Fruit fly (Drosophila melanogaster) whole organism, embryonic: ENCODE measurements around the gene CG43233.

Experiments used
- ATbp ChIP-seq: fragments of 200-800 bp; sonication (Bioruptor generic); optimal IDR thresholded peaks from 2 replicates; lab custom pipeline; 2017; ENCODE audit warnings: missing biosample characterization, mild to moderate bottlenecking, missing genetic modification characterization, missing genetic modification reagents
- Atf6 ChIP-seq: fragments of 200-800 bp; sonication (Bioruptor generic); IDR thresholded peaks from 2 replicates; pipeline ENCODE4 v1.3.6; 2022; ENCODE audit warnings: missing biosample characterization, missing genetic modification characterization
- Bgb ChIP-seq: fragments of 200-800 bp; sonication (Bioruptor generic); IDR thresholded peaks from 2 replicates; pipeline ENCODE4 v1.3.6; 2022; ENCODE audit warnings: missing biosample characterization, missing genetic modification characterization; ENCODE audit not compliant: partially characterized antibody
- CG12219 ChIP-seq: fragments of 200-800 bp; sonication (Bioruptor generic); optimal IDR thresholded peaks from 3 replicates; lab custom pipeline; 2018; ENCODE audit warnings: missing biosample characterization, mild to moderate bottlenecking, missing genetic modification characterization
- CG12942 ChIP-seq: fragments of 200-800 bp; sonication (Bioruptor generic); optimal IDR thresholded peaks from 3 replicates; lab custom pipeline; 2016; ENCODE audit warnings: missing biosample characterization, missing genetic modification characterization
- CG1529 ChIP-seq: fragments of 200-800 bp; sonication (Bioruptor generic); optimal IDR thresholded peaks from 3 replicates; lab custom pipeline; 2018; ENCODE audit warnings: missing biosample characterization, missing genetic modification characterization
- CG2120 ChIP-seq: fragments of 200-800 bp; sonication (Bioruptor generic); optimal IDR thresholded peaks from 3 replicates; lab custom pipeline; 2016; ENCODE audit warnings: missing biosample characterization, missing genetic modification characterization
- CG2875 ChIP-seq: fragments of 200-800 bp; sonication (Bioruptor generic); optimal IDR thresholded peaks from 2 replicates; lab custom pipeline; 2017; ENCODE audit warnings: missing biosample characterization, mild to moderate bottlenecking, missing genetic modification characterization, missing genetic modification reagents
- CG2889 ChIP-seq: fragments of 200-800 bp; sonication (Bioruptor generic); IDR thresholded peaks from 3 replicates; pipeline ENCODE4 v1.3.6; 2022; ENCODE audit warnings: missing biosample characterization, missing genetic modification characterization
- CG30403 ChIP-seq: fragments of 200-800 bp; sonication (Bioruptor generic); optimal IDR thresholded peaks from 3 replicates; lab custom pipeline; 2016; ENCODE audit warnings: missing biosample characterization, missing genetic modification characterization
- CG3281 ChIP-seq: fragments of 200-800 bp; sonication (Bioruptor generic); optimal IDR thresholded peaks from 3 replicates; lab custom pipeline; 2017; ENCODE audit warnings: missing biosample characterization, mild to moderate bottlenecking, missing genetic modification characterization
- CG3407 ChIP-seq: fragments of 200-800 bp; sonication (Bioruptor generic); optimal IDR thresholded peaks from 2 replicates; lab custom pipeline; 2018; ENCODE audit warnings: missing biosample characterization, mild to moderate bottlenecking, missing genetic modification characterization
- CG3726 ChIP-seq: fragments of 200-800 bp; sonication (Bioruptor generic); IDR thresholded peaks from 3 replicates; pipeline ENCODE4, ENCODE4 v1.3.6; 2022; ENCODE audit warnings: missing biosample characterization, missing genetic modification characterization
- CG3838 ChIP-seq: fragments of 200-800 bp; sonication (Bioruptor generic); optimal IDR thresholded peaks from 3 replicates; lab custom pipeline; 2016; ENCODE audit warnings: missing biosample characterization, missing genetic modification characterization
- CG6175 ChIP-seq: fragments of 200-800 bp; sonication (Bioruptor generic); IDR thresholded peaks from 3 replicates; pipeline ENCODE4 v1.3.6; 2022; ENCODE audit warnings: missing biosample characterization, missing genetic modification characterization
- CG6813 ChIP-seq: fragments of 200-800 bp; sonication (Bioruptor generic); optimal IDR thresholded peaks from 2 replicates; lab custom pipeline; 2017; ENCODE audit warnings: missing biosample characterization, missing genetic modification characterization, mild to moderate bottlenecking, moderate library complexity, missing genetic modification reagents
- CG6854 ChIP-seq: fragments of 200-800 bp; sonication (Bioruptor generic); optimal IDR thresholded peaks from 3 replicates; lab custom pipeline; 2017; ENCODE audit warnings: missing biosample characterization, mild to moderate bottlenecking, missing genetic modification characterization
- CG9727 ChIP-seq: fragments of 200-800 bp; sonication (Bioruptor generic); optimal IDR thresholded peaks from 3 replicates; lab custom pipeline; 2017; ENCODE audit warnings: missing biosample characterization, mild to moderate bottlenecking, missing genetic modification characterization
- CHES-1-like ChIP-seq: fragments of 200-800 bp; sonication (Bioruptor generic); optimal IDR thresholded peaks from 2 replicates; lab custom pipeline; 2016; ENCODE audit warnings: missing biosample characterization, missing genetic modification characterization
- CTCF ChIP-seq: fragments of 200-800 bp; sonication (Bioruptor generic); optimal IDR thresholded peaks from 2 replicates; lab custom pipeline; 2017; ENCODE audit warnings: missing biosample characterization, mild to moderate bottlenecking, missing genetic modification characterization, moderate library complexity
- Camta ChIP-seq: fragments of 200-800 bp; sonication (Bioruptor generic); optimal IDR thresholded peaks from 2 replicates; lab custom pipeline; 2016; ENCODE audit warnings: missing biosample characterization, missing genetic modification characterization
- Chrac-16 ChIP-seq: fragments of 200-800 bp; sonication (Bioruptor generic); optimal IDR thresholded peaks from 3 replicates; lab custom pipeline; 2016; ENCODE audit warnings: missing biosample characterization, missing genetic modification characterization
- Deaf1 ChIP-seq: fragments of 200-800 bp; optimal IDR thresholded peaks from 3 replicates; lab custom pipeline; 2019; ENCODE audit warnings: missing biosample characterization, mild to moderate bottlenecking, missing genetic modification characterization, moderate library complexity
- Dip3 ChIP-seq: fragments of 200-800 bp; sonication (Bioruptor generic); optimal IDR thresholded peaks from 3 replicates; lab custom pipeline; 2016; ENCODE audit warnings: missing biosample characterization, missing genetic modification characterization
- Gsc ChIP-seq: fragments of 200-800 bp; sonication (Bioruptor generic); IDR thresholded peaks from 2 replicates; pipeline ENCODE4 v1.3.6; 2022; ENCODE audit warnings: missing biosample characterization, missing genetic modification characterization
- Gug ChIP-seq: fragments of 200-800 bp; sonication (Bioruptor generic); IDR thresholded peaks from 4 replicates; pipeline ENCODE4 v1.3.6; 2022; ENCODE audit warnings: missing biosample characterization, missing genetic modification characterization
- Hr78 ChIP-seq, 2 experiments: fragments of 200-800 bp in 1 of 2; fragments of >200 bp in 1 of 2; sonication (Bioruptor generic) in 1 of 2; optimal IDR thresholded peaks; 2 replicates each; lab custom pipeline; 2017 to 2019; ENCODE audit warnings: missing biosample characterization in 2 of 2, missing genetic modification characterization in 2 of 2, mild to moderate bottlenecking in 1 of 2, moderate library complexity in 1 of 2
- Mrtf ChIP-seq: fragments of 200-800 bp; sonication (Bioruptor generic); IDR thresholded peaks from 3 replicates; pipeline ENCODE4 v1.3.6; 2022; ENCODE audit warnings: missing biosample characterization, missing genetic modification characterization
- NC2β ChIP-seq: fragments of 200-800 bp; sonication (Bioruptor generic); optimal IDR thresholded peaks from 2 replicates; lab custom pipeline; 2016; ENCODE audit warnings: missing biosample characterization, missing genetic modification characterization
- Nf-YB ChIP-seq: fragments of 200-800 bp; sonication (Bioruptor generic); optimal IDR thresholded peaks from 3 replicates; lab custom pipeline; 2019; ENCODE audit warnings: missing biosample characterization, mild to moderate bottlenecking, missing genetic modification characterization, moderate library complexity
- Rfx ChIP-seq: fragments of 200-800 bp; sonication (Bioruptor generic); IDR thresholded peaks from 2 replicates; pipeline ENCODE4 v1.3.6; 2022; ENCODE audit warnings: missing biosample characterization, missing genetic modification characterization
- Sin3A ChIP-seq: fragments of >200 bp; optimal IDR thresholded peaks from 2 replicates; lab custom pipeline; 2018
- Xbp1 ChIP-seq: fragments of 200-800 bp; sonication (Bioruptor generic); optimal IDR thresholded peaks from 3 replicates; lab custom pipeline; 2016; ENCODE audit warnings: missing biosample characterization, mild to moderate bottlenecking, missing genetic modification characterization
- abd-A ChIP-seq: fragments of 200-800 bp; sonication (Bioruptor generic); optimal IDR thresholded peaks from 3 replicates; lab custom pipeline; 2019; ENCODE audit warnings: missing biosample characterization, mild to moderate bottlenecking, missing genetic modification characterization, moderate library complexity
- ara ChIP-seq: fragments of 200-800 bp; sonication (Bioruptor generic); IDR thresholded peaks from 2 replicates; pipeline ENCODE4 v1.3.6; 2022; ENCODE audit warnings: missing biosample characterization, missing genetic modification characterization
- bowl ChIP-seq: fragments of 200-800 bp; sonication (Bioruptor generic); IDR thresholded peaks from 2 replicates; pipeline ENCODE4 v1.3.6; 2022; ENCODE audit warnings: missing biosample characterization, missing genetic modification characterization
- chm ChIP-seq: fragments of 200-800 bp; sonication (Bioruptor generic); IDR thresholded peaks from 2 replicates; pipeline ENCODE4 v1.3.6; 2022; ENCODE audit warnings: missing biosample characterization, missing genetic modification characterization
- ci ChIP-seq: fragments of 200-800 bp; sonication (Bioruptor generic); IDR thresholded peaks from 3 replicates; pipeline ENCODE4 v1.3.6; 2022; ENCODE audit warnings: missing biosample characterization, missing genetic modification characterization
- croc ChIP-seq: fragments of 200-800 bp; sonication (Bioruptor generic); conservative IDR thresholded peaks from 3 replicates; pipeline ENCODE4 v1.3.6; 2022; ENCODE audit warnings: missing biosample characterization, missing genetic modification characterization
- dan ChIP-seq: fragments of 200-800 bp; sonication (Bioruptor generic); IDR thresholded peaks from 2 replicates; pipeline ENCODE4 v1.3.6; 2022; ENCODE audit warnings: missing biosample characterization, missing genetic modification characterization
- eyg ChIP-seq: fragments of 200-800 bp; sonication (Bioruptor generic); optimal IDR thresholded peaks from 3 replicates; lab custom pipeline; 2016; ENCODE audit warnings: missing biosample characterization, missing genetic modification characterization
- grau ChIP-seq: fragments of 200-800 bp; optimal IDR thresholded peaks from 3 replicates; lab custom pipeline; 2019; ENCODE audit warnings: missing biosample characterization, mild to moderate bottlenecking, missing genetic modification characterization, moderate library complexity
- hbn ChIP-seq: fragments of 200-800 bp; sonication (Bioruptor generic); IDR thresholded peaks from 2 replicates; pipeline ENCODE4 v1.3.6; 2022; ENCODE audit warnings: missing biosample characterization, missing genetic modification characterization; ENCODE audit not compliant: partially characterized antibody
- kni ChIP-seq: fragments of 200-800 bp; sonication (Bioruptor generic); optimal IDR thresholded peaks from 3 replicates; lab custom pipeline; 2017; ENCODE audit warnings: mild to moderate bottlenecking, missing biosample characterization, missing genetic modification reagents, missing genetic modification characterization
- lmd ChIP-seq: fragments of 200-800 bp; sonication (Bioruptor generic); IDR thresholded peaks from 2 replicates; pipeline ENCODE4 v1.3.6; 2022; ENCODE audit warnings: missing biosample characterization, missing genetic modification characterization
- lola ChIP-seq, 3 experiments: fragments of >200 bp in 2 of 3; fragments of 200-800 bp in 1 of 3; sonication (Bioruptor generic) in 1 of 3; optimal IDR thresholded peaks; 2 replicates each; lab custom pipeline; 2017 to 2019; ENCODE audit warnings: missing biosample characterization in 3 of 3, missing genetic modification characterization in 3 of 3, mild to moderate bottlenecking in 1 of 3, moderate library complexity in 1 of 3
- nerfin-1 ChIP-seq: fragments of 200-800 bp; sonication (Bioruptor generic); optimal IDR thresholded peaks from 3 replicates; lab custom pipeline; 2019; ENCODE audit warnings: missing biosample characterization, mild to moderate bottlenecking, missing genetic modification characterization, moderate library complexity
- seq ChIP-seq: fragments of 200-800 bp; sonication (Bioruptor generic); IDR thresholded peaks from 2 replicates; pipeline ENCODE4 v1.3.6; 2022; ENCODE audit warnings: missing biosample characterization, missing genetic modification characterization
- sqz ChIP-seq: fragments of 200-800 bp; sonication (Bioruptor generic); optimal IDR thresholded peaks from 3 replicates; lab custom pipeline; 2018; ENCODE audit warnings: missing biosample characterization, mild to moderate bottlenecking, missing genetic modification characterization
- tap ChIP-seq: fragments of 200-800 bp; optimal IDR thresholded peaks from 3 replicates; lab custom pipeline; 2019; ENCODE audit warnings: missing biosample characterization, mild to moderate bottlenecking, missing genetic modification characterization, moderate library complexity
- toy ChIP-seq: fragments of 200-800 bp; sonication (Bioruptor generic); IDR thresholded peaks from 2 replicates; pipeline ENCODE4 v1.3.6; 2022; ENCODE audit warnings: missing biosample characterization, missing genetic modification characterization

Gene CG43233

dm6 chr2L:20494423-20495052 lies 21.4 kb upstream of the CG43233 start, which contains the start of gene CG34007 (continued):
- no peak for TF ChIP-seq abd-A (tag; lab: Kevin White, UChicago)
- TF ChIP-seq CHES-1-like, result no peak
- peak in 1 of 3 experiments; percentile 98 for TF ChIP-seq lola (GFP tag; optimal IDR thresholded peaks at IDR 0.05; lab: Kevin White, UChicago)
- no peak for TF ChIP-seq CG2120 (GFP tag; lab: Kevin White, UChicago)
- TF ChIP-seq Camta (GFP tag; lab: Kevin White, UChicago), result no peak
- peak; percentile 63 for TF ChIP-seq chm
- TF ChIP-seq Dip3 (GFP tag; lab: Kevin White, UChicago), result no peak
- TF ChIP-seq seq (GFP tag; lab: Robert Waterston, UW), result peak; percentile 43; the same call in 1 of the 2 replicates
- TF ChIP-seq Xbp1 (GFP tag; lab: Kevin White, UChicago), result peak; percentile 72
- TF ChIP-seq Gsc (GFP tag; lab: Robert Waterston, UW), result no peak
- no peak for TF ChIP-seq Atf6 (GFP tag; lab: Robert Waterston, UW)
- peak; percentile 80 for TF ChIP-seq CG2875
- peak; percentile 49 for TF ChIP-seq sqz (GFP tag; lab: Kevin White, UChicago)
- TF ChIP-seq tap, result peak; percentile 77
- peak; percentile 72 for TF ChIP-seq Nf-YB
- TF ChIP-seq toy (GFP tag; lab: Robert Waterston, UW), result no peak
- TF ChIP-seq Sin3A (lab: Kevin White, UChicago), result no peak
- no peak for TF ChIP-seq Bgb
- peak; percentile 59; the same call in 2 of the 3 replicates for TF ChIP-seq Mrtf (GFP tag; lab: Robert Waterston, UW)
- peak; percentile 64 for TF ChIP-seq CG30403 (GFP tag; lab: Kevin White, UChicago)
- peak; percentile 100 for TF ChIP-seq grau (tag; lab: Kevin White, UChicago)
- TF ChIP-seq CG3407 (GFP tag; lab: Kevin White, UChicago), result peak; percentile 82
- peak; percentile 48; the same call in 1 of the 3 replicates for TF ChIP-seq ci (GFP tag; lab: Robert Waterston, UW)
- peak in 1 of 2 experiments; percentile 86 for TF ChIP-seq Hr78 (GFP tag; optimal IDR thresholded peaks at IDR 0.05; lab: Kevin White, UChicago)
- TF ChIP-seq Chrac-16 (GFP tag; lab: Kevin White, UChicago), result peak; percentile 68
- TF ChIP-seq CG3281 (GFP tag; lab: Kevin White, UChicago), result peak; percentile 27
- TF ChIP-seq NC2β (GFP tag; lab: Kevin White, UChicago), result no peak
- TF ChIP-seq hbn, result no peak
- TF ChIP-seq CG1529 (GFP tag; lab: Kevin White, UChicago), result peak; percentile 76
- peak; percentile 68; the same call in 1 of the 2 replicates for TF ChIP-seq ara (GFP tag; lab: Robert Waterston, UW)
- no peak for TF ChIP-seq eyg (GFP tag; lab: Kevin White, UChicago)
- TF ChIP-seq kni, result peak; percentile 25
- TF ChIP-seq CG3726 (GFP tag; lab: Robert Waterston, UW), result no peak
- peak; percentile 85 for TF ChIP-seq nerfin-1 (tag; lab: Kevin White, UChicago)
- TF ChIP-seq bowl (GFP tag; lab: Robert Waterston, UW), result no peak
- TF ChIP-seq CG2889 (GFP tag; lab: Robert Waterston, UW), result no peak
- TF ChIP-seq CG6854, result no peak
- TF ChIP-seq ATbp (GFP tag; lab: Kevin White, UChicago), result peak; percentile 84
- TF ChIP-seq Rfx (GFP tag; lab: Robert Waterston, UW), result peak; percentile 27; the same call in 1 of the 2 replicates
- peak; percentile 85 for TF ChIP-seq CG9727
- peak; percentile 69 for TF ChIP-seq CTCF (GFP tag; lab: Kevin White, UChicago)
- TF ChIP-seq CG12219 (GFP tag; lab: Kevin White, UChicago), result peak; percentile 36
- peak; percentile 39; the same call in 2 of the 4 replicates for TF ChIP-seq Gug (GFP tag; lab: Robert Waterston, UW)
- TF ChIP-seq lmd (GFP tag; lab: Robert Waterston, UW), result peak; percentile 84
- TF ChIP-seq CG6175 (GFP tag; lab: Robert Waterston, UW), result no peak
- TF ChIP-seq dan (GFP tag; lab: Robert Waterston, UW), result no peak
- peak; percentile 60 for TF ChIP-seq Deaf1 (tag; lab: Kevin White, UChicago)
- peak; percentile 66 for TF ChIP-seq CG6813 (GFP tag; lab: Kevin White, UChicago)
- peak; percentile 37 for TF ChIP-seq CG12942 (GFP tag; lab: Kevin White, UChicago)
- TF ChIP-seq croc, result peak; percentile 81
- no peak for TF ChIP-seq CG3838 (GFP tag; lab: Kevin White, UChicago)
